Worm (Caenorhabditis elegans): ENCODE data around the gene Y51H4A.8.
"Not testable (repeated sequence)": the region's sequence is repeated elsewhere in the genome, so short reads cannot be mapped to it uniquely, and the experiment has no call there.

Y51H4A.8 gene

DNA sequence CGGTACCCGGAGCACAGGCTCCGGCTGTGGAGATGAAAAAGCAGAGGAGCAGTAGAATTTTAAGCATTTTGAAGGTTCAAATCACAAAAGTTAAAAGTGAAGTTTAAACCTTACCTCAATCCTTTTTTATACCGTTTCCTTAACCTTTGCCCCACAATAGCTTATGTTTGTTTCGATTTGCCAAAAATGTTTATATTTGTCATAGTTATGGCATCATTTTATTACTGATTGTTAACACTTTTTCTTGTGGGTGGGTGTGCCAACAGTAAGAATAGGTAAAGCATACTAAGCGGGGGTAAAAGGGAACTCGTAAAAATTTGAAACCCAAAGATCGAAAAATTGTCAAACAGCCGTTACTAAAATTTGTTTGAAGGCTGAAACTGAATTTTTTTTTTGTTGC is at the start of gene Y51H4A.8:
Y51H4A.8 (minus strand) TSS at position 101 of the 400 bp plus-strand sequence.
- no peak for TF ChIP-seq T23F11.4 (GFP tag; optimal IDR thresholded peaks at IDR 0.05)

DNA sequence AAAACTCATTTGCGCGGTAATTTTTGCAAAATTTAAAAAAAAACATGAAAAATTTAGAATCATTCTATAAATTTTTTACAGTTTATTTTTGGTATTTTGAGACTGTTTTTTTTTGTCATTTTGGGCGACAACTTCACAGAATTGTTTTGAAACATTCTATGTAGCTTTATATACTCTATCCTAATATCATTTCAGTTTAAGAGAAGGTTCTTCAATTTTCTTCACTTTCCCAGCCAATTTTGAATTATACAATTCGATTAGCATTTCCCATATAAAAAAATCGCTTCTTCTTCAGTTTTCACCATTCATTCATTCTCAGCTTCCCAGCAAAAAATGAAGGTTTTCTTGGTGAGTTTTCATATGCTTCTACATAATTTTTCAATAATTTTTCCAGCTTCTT is 49.3 kb upstream of the Y51H4A.8 start, which contains the start of gene fipr-28:
fipr-28 (plus strand) TSS at position 301 of the 400 bp plus-strand sequence.
- TF ChIP-seq madf-2 (tag; optimal IDR thresholded peaks at IDR 0.05) (no peak), ceh-45 (GFP tag; IDR thresholded peaks at IDR 0.05) (no peak), tbx-7 (tag; optimal IDR thresholded peaks at IDR 0.05) (no peak)

DNA sequence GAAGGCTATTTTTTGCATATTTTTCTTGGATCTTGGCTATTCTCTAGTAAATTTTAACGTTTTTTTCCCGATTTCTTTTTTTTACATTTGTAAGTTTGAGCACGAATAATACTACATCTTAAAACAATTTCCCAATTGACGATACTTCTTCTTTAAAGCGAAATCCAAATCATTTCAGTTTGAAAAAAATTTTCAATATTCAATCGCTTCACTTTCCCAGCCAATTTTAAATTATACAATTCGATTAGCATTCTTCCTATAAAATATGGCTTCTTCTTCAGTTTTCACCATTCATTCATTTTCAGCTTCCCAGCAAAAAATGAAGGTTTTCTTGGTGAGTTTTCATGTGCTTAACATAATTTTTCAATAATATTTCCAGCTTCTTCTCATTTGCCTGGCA is 47.6 kb upstream of the Y51H4A.8 start, which contains the start of gene fip-7:
fip-7 (plus strand) TSS at position 301 of the 400 bp plus-strand sequence.
- not testable (repeated sequence) for TF ChIP-seq C08G9.2, ceh-18, pha-2 (tag; optimal IDR thresholded peaks at IDR 0.05)

DNA sequence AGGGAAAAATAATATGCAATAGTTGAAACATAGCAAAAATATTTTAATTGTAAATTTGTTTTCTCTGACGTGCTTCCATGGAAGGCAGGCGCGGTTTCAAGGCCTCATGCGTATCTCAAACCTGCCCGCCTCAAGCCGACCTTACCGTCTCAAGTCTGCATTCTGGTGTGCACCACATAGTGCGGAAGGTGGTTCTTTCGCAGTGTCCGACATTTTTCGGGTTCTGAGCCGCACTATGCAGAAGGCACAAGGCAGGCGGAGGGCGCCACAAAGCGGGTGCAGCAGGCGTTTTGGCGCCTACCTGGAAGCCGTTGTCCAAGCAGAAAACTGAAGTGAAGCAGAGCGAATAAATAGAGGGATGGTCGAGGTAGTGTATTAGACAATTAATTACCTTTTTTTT is 44.2 kb upstream of the Y51H4A.8 start:
- TF ChIP-seq K02D7.2 (tag; optimal IDR thresholded peaks at IDR 0.05) (no peak), ceh-48 (tag; optimal IDR thresholded peaks at IDR 0.05) (no peak), fkh-10 (GFP tag; optimal IDR thresholded peaks at IDR 0.05) (no peak), mec-3 (tag; optimal IDR thresholded peaks at IDR 0.05; ENCODE audit: borderline replicate concordance) (no peak), hlh-30 (tag; optimal IDR thresholded peaks at IDR 0.05; ENCODE audit: insufficient read depth) (no peak), F13H6.1 (tag; optimal IDR thresholded peaks at IDR 0.05) (no peak), ceh-18 (tag; optimal IDR thresholded peaks at IDR 0.05) (no peak), pat-9 (tag; optimal IDR thresholded peaks at IDR 0.05) (no peak), madf-2 (tag; optimal IDR thresholded peaks at IDR 0.05) (no peak), unc-3 (GFP tag; conservative IDR thresholded peaks at IDR 0.05) (no peak), unc-3 (tag; optimal IDR thresholded peaks at IDR 0.05) (no peak), ceh-24 (tag; optimal IDR thresholded peaks at IDR 0.05) (no peak)

DNA sequence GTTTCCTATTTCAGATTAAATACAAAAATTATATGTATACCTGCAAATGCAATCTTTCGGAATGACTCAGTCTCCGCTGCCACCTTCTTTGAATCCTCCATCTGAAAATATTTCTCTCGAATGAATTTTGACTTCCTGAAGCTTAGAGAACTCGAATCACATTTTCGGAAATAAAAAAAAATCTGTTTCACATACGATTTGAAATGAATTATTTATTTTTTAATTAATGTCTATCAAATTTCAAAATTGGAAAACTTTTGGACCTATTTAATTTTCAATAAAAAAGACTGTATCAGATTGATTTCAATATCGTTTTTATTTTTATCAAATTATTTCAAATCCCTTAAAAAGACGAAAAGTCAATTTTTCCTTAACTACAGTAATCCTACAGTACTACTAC is 24.3 kb upstream of the Y51H4A.8 start, which contains the start of gene col-137:
col-137 (minus strand) TSS at position 101 of the 400 bp plus-strand sequence.
- no peak for TF ChIP-seq syd-9 (tag; optimal IDR thresholded peaks at IDR 0.05)
- TF ChIP-seq ceh-9 (tag; optimal IDR thresholded peaks at IDR 0.05) = no peak
- no peak for TF ChIP-seq T23F11.4 (GFP tag; optimal IDR thresholded peaks at IDR 0.05)
- no peak for TF ChIP-seq hlh-8 (tag; optimal IDR thresholded peaks at IDR 0.05)

DNA sequence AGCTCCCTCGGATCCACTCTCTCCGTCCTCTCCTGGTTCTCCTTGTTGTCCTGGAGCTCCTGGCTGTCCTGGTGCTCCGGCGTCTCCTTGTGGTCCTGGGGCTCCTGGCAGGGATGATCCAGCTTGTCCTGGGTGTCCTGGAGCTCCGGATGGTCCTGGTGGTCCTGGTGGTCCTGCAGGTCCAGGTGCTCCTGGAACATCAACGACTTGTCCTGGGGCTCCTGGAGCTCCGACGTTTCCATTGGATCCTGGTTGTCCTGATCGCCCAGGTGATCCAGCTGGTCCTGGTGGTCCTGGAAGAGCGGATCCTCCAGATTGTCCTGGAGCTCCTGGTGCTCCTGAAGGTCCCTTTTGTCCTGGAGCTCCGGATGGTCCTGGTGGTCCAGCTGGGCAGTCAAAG is 23.2 kb upstream of the Y51H4A.8 start:
- no peak for TF ChIP-seq ets-4 (tag; optimal IDR thresholded peaks at IDR 0.05)
- no peak for TF ChIP-seq hlh-15 (tag; optimal IDR thresholded peaks at IDR 0.05)
- TF ChIP-seq ceh-14 (tag; optimal IDR thresholded peaks at IDR 0.05) = no peak
- TF ChIP-seq ceh-48 (tag; optimal IDR thresholded peaks at IDR 0.05) = no peak
- no peak for TF ChIP-seq tbx-7 (tag; optimal IDR thresholded peaks at IDR 0.05)
- TF ChIP-seq lim-6 (tag; optimal IDR thresholded peaks at IDR 0.05) = no peak
- TF ChIP-seq fax-1 (tag; optimal IDR thresholded peaks at IDR 0.05) = no peak
- no peak for TF ChIP-seq mec-3 (tag; optimal IDR thresholded peaks at IDR 0.05; ENCODE audit: borderline replicate concordance)
- no peak for TF ChIP-seq ceh-18 (tag; optimal IDR thresholded peaks at IDR 0.05)
- no peak for TF ChIP-seq dve-1 (tag; optimal IDR thresholded peaks at IDR 0.05)
- no peak for TF ChIP-seq pha-4 (tag; optimal IDR thresholded peaks at IDR 0.05)
- no peak for TF ChIP-seq unc-42 (tag; optimal IDR thresholded peaks at IDR 0.05)
- no peak for TF ChIP-seq unc-55 (GFP tag; optimal IDR thresholded peaks at IDR 0.05)

DNA sequence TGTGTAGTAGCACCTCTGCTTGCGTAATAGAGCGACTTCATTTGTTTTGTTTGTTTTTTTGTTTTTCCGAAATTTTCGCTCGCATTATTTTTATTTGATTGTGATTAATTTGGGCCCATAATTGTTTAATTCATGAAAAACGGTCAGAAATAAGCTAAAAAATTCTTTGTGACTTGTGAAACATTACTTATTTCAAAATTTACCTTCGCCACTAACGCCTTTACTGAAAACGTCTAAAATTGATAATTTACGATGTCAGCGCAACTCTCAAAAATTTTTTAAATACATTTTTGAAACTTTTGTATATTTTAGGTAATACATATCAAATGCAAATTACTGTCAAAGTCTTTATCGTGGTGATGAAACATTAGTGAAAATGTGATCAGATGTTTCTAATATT is 17.4 kb downstream of the Y51H4A.8 start:
- TF ChIP-seq syd-9 (tag; optimal IDR thresholded peaks at IDR 0.05) = no peak

All from whole organism, late embryonic.